Fruit fly (Drosophila melanogaster): Measurements from ENCODE around the gene Taf2.

The Taf2 gene

DNA sequence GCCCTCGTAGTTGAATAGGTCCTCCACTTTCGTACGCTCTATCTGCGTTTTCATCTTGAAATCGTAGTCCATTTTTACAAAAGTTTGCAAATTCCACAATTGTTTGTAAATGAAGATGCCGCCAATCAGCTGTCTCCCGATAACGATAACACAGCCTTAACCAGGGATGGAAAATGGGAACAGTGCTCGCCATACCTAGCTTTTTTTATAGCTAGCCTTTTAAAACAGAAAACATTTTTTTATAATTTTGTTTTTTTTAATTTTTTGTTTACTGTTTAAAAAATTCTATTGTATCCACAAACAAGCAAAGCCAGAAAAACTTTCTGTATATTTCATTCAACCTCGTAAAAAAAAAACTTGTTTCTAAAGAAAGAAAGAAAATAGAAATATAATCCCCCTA lies 49.9 kb downstream of the Taf2 start, which contains the start of gene Cdk8:
Gene Cdk8, minus strand, starts transcription at position 137 of the 400 bp plus-strand sequence.
- TF ChIP-seq CG8301 (tag; optimal IDR thresholded peaks at IDR 0.05) (no peak), Snoo (tag; optimal IDR thresholded peaks at IDR 0.05) (no peak), CG4496 (GFP tag; IDR thresholded peaks at IDR 0.05) (no peak), CG17806 (tag; optimal IDR thresholded peaks at IDR 0.05) (peak; percentile 5), D1 (tag; optimal IDR thresholded peaks at IDR 0.05) (peak; percentile 53), Pif1A (GFP tag; optimal IDR thresholded peaks at IDR 0.05) (no peak), CG32121 (GFP tag; IDR thresholded peaks at IDR 0.05) (peak; percentile 38; the same call in 1 of the 2 replicates), CG8159 (tag; optimal IDR thresholded peaks at IDR 0.05) (no peak), CG15710 (tag; optimal IDR thresholded peaks at IDR 0.05) (peak; percentile 5), CG34367 (tag; optimal IDR thresholded peaks at IDR 0.05) (no peak), Pif1B (GFP tag; optimal IDR thresholded peaks at IDR 0.05) (no peak), Ets98B (GFP tag; IDR thresholded peaks at IDR 0.05) (no peak), fd96Ca (GFP tag; IDR thresholded peaks at IDR 0.05) (no peak), CG9948 (tag; optimal IDR thresholded peaks at IDR 0.05) (no peak), CG13204 (GFP tag; optimal IDR thresholded peaks at IDR 0.05) (no peak), CG10348 (GFP tag; IDR thresholded peaks at IDR 0.05) (no peak), EcR (GFP tag; optimal IDR thresholded peaks at IDR 0.05) (no peak), rn (GFP tag; IDR thresholded peaks at IDR 0.05) (no peak), CG14655 (GFP tag; optimal IDR thresholded peaks at IDR 0.05) (no peak), CG12605 (GFP tag; IDR thresholded peaks at IDR 0.05) (no peak), gl (tag; optimal IDR thresholded peaks at IDR 0.05) (no peak)

DNA sequence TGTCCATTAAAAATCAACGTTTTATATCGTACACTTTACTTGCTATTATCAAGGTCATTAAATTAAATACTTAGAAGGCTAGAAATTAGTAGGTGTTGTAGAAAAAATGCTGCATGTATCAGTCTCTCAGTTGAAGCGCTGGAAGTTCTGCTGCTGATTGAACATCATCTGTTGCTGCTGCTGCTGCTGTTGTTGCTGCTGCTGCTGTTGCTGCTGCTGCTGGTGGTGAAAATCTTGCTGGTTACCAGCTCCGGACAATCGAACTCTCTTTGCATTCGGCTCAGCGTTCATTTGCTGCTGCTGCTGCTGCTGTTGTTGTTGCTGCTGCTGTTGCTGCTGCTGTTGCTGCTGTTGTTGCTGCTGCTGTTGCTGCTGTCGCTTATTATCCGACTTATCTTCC lies 51.4 kb downstream of the Taf2 start:
- no peak for TF ChIP-seq CG15710 (tag; optimal IDR thresholded peaks at IDR 0.05)
- TF ChIP-seq CG34367 (tag; optimal IDR thresholded peaks at IDR 0.05), result no peak
- no peak for TF ChIP-seq CG4496 (GFP tag; IDR thresholded peaks at IDR 0.05)
- TF ChIP-seq CG10348 (GFP tag; IDR thresholded peaks at IDR 0.05), result no peak
- no peak for TF ChIP-seq Pif1B (GFP tag; optimal IDR thresholded peaks at IDR 0.05)
- no peak for TF ChIP-seq CG9948 (tag; optimal IDR thresholded peaks at IDR 0.05)
- no peak for TF ChIP-seq CG8159 (tag; optimal IDR thresholded peaks at IDR 0.05)

DNA sequence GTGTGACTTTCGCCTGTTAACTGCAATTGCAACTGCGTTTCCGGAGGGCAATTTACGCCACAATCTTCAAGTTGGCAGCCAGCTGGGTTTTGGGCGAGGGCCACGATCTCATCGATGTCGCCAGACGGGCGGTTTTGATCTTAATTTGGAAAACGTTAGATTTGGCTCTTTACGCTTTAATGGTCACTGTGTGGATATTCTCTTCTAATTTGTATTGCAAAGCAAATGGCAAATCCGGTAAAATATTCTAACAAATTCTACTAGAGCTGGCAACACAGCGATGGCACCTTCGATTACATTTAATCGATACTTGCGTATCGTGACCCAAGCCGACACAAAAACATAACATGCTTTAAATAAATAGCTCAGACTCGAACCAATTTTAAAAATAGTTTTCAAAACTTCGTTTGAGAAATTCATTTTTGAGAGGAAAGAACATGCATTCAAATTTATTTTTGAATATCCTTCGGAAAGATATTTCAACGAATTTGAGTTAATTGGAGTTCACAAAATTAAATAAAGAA lies 51.9 kb downstream of the Taf2 start, which contains the start of gene I-2:
Gene I-2, minus strand, starts transcription at position 282 of the 524 bp plus-strand sequence.
- TF ChIP-seq CG8159 (tag; optimal IDR thresholded peaks at IDR 0.05), result no peak
- TF ChIP-seq fd96Ca (GFP tag; IDR thresholded peaks at IDR 0.05), result no peak
- TF ChIP-seq CG34367 (tag; optimal IDR thresholded peaks at IDR 0.05), result no peak
- TF ChIP-seq CG15710 (tag; optimal IDR thresholded peaks at IDR 0.05), result no peak
- TF ChIP-seq D1 (tag; optimal IDR thresholded peaks at IDR 0.05), result no peak
- TF ChIP-seq Pif1A (GFP tag; optimal IDR thresholded peaks at IDR 0.05), result no peak
- TF ChIP-seq CG12605 (GFP tag; IDR thresholded peaks at IDR 0.05), result no peak
- TF ChIP-seq gl (tag; optimal IDR thresholded peaks at IDR 0.05), result no peak
- no peak for TF ChIP-seq CG13204 (GFP tag; optimal IDR thresholded peaks at IDR 0.05)
- no peak for TF ChIP-seq CG9948 (tag; optimal IDR thresholded peaks at IDR 0.05)
- no peak for TF ChIP-seq Pif1B (GFP tag; optimal IDR thresholded peaks at IDR 0.05)
- TF ChIP-seq rn (GFP tag; IDR thresholded peaks at IDR 0.05), result no peak
- no peak for TF ChIP-seq EcR (GFP tag; optimal IDR thresholded peaks at IDR 0.05)
- TF ChIP-seq CG10348 (GFP tag; IDR thresholded peaks at IDR 0.05), result no peak
- no peak for TF ChIP-seq CG4496 (GFP tag; IDR thresholded peaks at IDR 0.05)
- TF ChIP-seq CG8301 (tag; optimal IDR thresholded peaks at IDR 0.05), result no peak
- no peak for TF ChIP-seq CG17806 (tag; optimal IDR thresholded peaks at IDR 0.05)
- TF ChIP-seq Ets98B (GFP tag; IDR thresholded peaks at IDR 0.05), result no peak
- TF ChIP-seq Snoo (tag; optimal IDR thresholded peaks at IDR 0.05), result no peak

Data from whole organism, pupa.